Worm (Caenorhabditis elegans) whole organism, L1 larva: Measurements from ENCODE around the gene fbxb-15.

ENCODE experiments used
- C04F5.9 ChIP-seq: sonication (generic microtip); optimal IDR thresholded peaks from 2 replicates; lab custom pipeline; 2016; ENCODE audit warnings: missing genetic modification characterization, missing compliant biosample characterization
- C34B4.2 ChIP-seq: sonication (generic microtip); optimal IDR thresholded peaks from 2 replicates; lab custom pipeline; 2017; ENCODE audit warnings: mild to moderate bottlenecking, missing genetic modification characterization, missing compliant biosample characterization
- F16B12.6 ChIP-seq: fragments of 150-350 bp; optimal IDR thresholded peaks from 2 replicates; lab custom pipeline; 2014; ENCODE audit warnings: missing biosample characterization, missing genetic modification characterization
- alr-1 ChIP-seq: fragments of 200-800 bp; sonication (Bioruptor generic); optimal IDR thresholded peaks from 2 replicates; lab custom pipeline; 2018; ENCODE audit warnings: borderline replicate concordance, mild to moderate bottlenecking, missing genetic modification characterization, missing compliant biosample characterization
- ama-1 ChIP-seq: fragments of 150-350 bp; optimal IDR thresholded peaks from 2 replicates; lab custom pipeline; 2014
- ces-1 ChIP-seq: fragments of 150-350 bp; optimal IDR thresholded peaks from 2 replicates; lab custom pipeline; 2014; ENCODE audit warnings: missing biosample characterization, missing genetic modification reagents, missing genetic modification characterization
- efl-1 ChIP-seq, 4 experiments: fragments of 150-350 bp; optimal IDR thresholded peaks in 3 of 4; peaks in 1 of 4; 1 replicate in 1 of 4; 2 replicates in 3 of 4; lab custom pipeline; 2014; ENCODE audit warnings: missing biosample characterization in 2 of 4, missing genetic modification characterization in 2 of 4, missing genetic modification reagents in 2 of 4
- efl-3 ChIP-seq: fragments of 200-800 bp; sonication (Bioruptor generic); optimal IDR thresholded peaks from 2 replicates; lab custom pipeline; 2018; ENCODE audit warnings: mild to moderate bottlenecking, missing genetic modification characterization, missing compliant biosample characterization
- egl-13 ChIP-seq: sonication (generic microtip); optimal IDR thresholded peaks from 2 replicates; lab custom pipeline; 2016; ENCODE audit warnings: missing genotype, missing genetic modification reagents, missing genetic modification characterization, missing compliant biosample characterization
- elt-2 ChIP-seq: sonication (generic microtip); optimal IDR thresholded peaks from 2 replicates; lab custom pipeline; 2016; ENCODE audit warnings: missing genetic modification characterization, mild to moderate bottlenecking, inconsistent platforms, missing compliant biosample characterization, missing genetic modification reagents
- ets-5 ChIP-seq: fragments of 200-800 bp; sonication (Bioruptor generic); IDR thresholded peaks from 2 replicates; pipeline ENCODE4 v1.3.6; 2022; ENCODE audit warnings: missing genetic modification characterization, missing compliant biosample characterization
- fkh-10 ChIP-seq: sonication (generic microtip); optimal IDR thresholded peaks from 2 replicates; lab custom pipeline; 2017; ENCODE audit warnings: missing biosample characterization, missing genetic modification reagents, missing genetic modification characterization
- fkh-4 ChIP-seq: sonication (generic microtip); optimal IDR thresholded peaks from 2 replicates; lab custom pipeline; 2016; ENCODE audit warnings: missing compliant biosample characterization, missing genetic modification characterization, borderline replicate concordance
- fkh-8 ChIP-seq: sonication (generic microtip); optimal IDR thresholded peaks from 2 replicates; lab custom pipeline; 2016; ENCODE audit warnings: mild to moderate bottlenecking, missing genetic modification characterization, missing compliant biosample characterization
- grh-1 ChIP-seq: fragments of 200-800 bp; sonication (Bioruptor generic); IDR thresholded peaks from 2 replicates; pipeline ENCODE4 v1.3.6; 2022; ENCODE audit warnings: missing genetic modification reagents, missing genetic modification characterization, missing compliant biosample characterization
- hlh-17 ChIP-seq: fragments of 200-800 bp; sonication (Bioruptor generic); optimal IDR thresholded peaks from 2 replicates; lab custom pipeline; 2018; ENCODE audit warnings: missing genetic modification characterization, mild to moderate bottlenecking, missing compliant biosample characterization, moderate library complexity, borderline replicate concordance
- hpl-2 ChIP-seq: fragments of 150-350 bp; optimal IDR thresholded peaks from 2 replicates; lab custom pipeline; 2014; ENCODE audit warnings: missing biosample characterization, missing genetic modification reagents, missing genetic modification characterization
- irx-1 ChIP-seq: sonication (generic microtip); optimal IDR thresholded peaks from 2 replicates; lab custom pipeline; 2016; ENCODE audit warnings: missing genetic modification characterization, missing compliant biosample characterization
- isw-1 ChIP-seq: fragments of 200-800 bp; sonication (Bioruptor generic); IDR thresholded peaks from 2 replicates; pipeline ENCODE4 v1.3.6; 2022; ENCODE audit warnings: missing genetic modification characterization, missing compliant biosample characterization
- lin-15B ChIP-seq: fragments of 150-350 bp; sonication (generic microtip); optimal IDR thresholded peaks from 3 replicates; lab custom pipeline; 2014; ENCODE audit warnings: missing biosample characterization, missing genetic modification characterization
- mef-2 ChIP-seq: fragments of 150-350 bp; optimal IDR thresholded peaks from 2 replicates; lab custom pipeline; 2014; ENCODE audit warnings: missing biosample characterization, missing genetic modification characterization
- nhr-20 ChIP-seq: sonication (generic microtip); optimal IDR thresholded peaks from 2 replicates; lab custom pipeline; 2016; ENCODE audit warnings: mild to moderate bottlenecking, missing genetic modification characterization, missing compliant biosample characterization
- nhr-237 ChIP-seq: fragments of 150-350 bp; optimal IDR thresholded peaks from 2 replicates; lab custom pipeline; 2014; ENCODE audit warnings: missing biosample characterization, missing genetic modification characterization
- nhr-28 ChIP-seq: fragments of 150-350 bp; optimal IDR thresholded peaks from 2 replicates; lab custom pipeline; 2014; ENCODE audit warnings: missing biosample characterization, missing genetic modification characterization
- nhr-71 ChIP-seq: sonication (generic microtip); optimal IDR thresholded peaks from 2 replicates; lab custom pipeline; 2016; ENCODE audit warnings: mild to moderate bottlenecking, missing genetic modification characterization, moderate library complexity, missing compliant biosample characterization
- nhr-85 ChIP-seq: sonication (generic microtip); peaks from one replicate; lab custom pipeline; 2016; ENCODE audit warnings: missing genetic modification characterization, inconsistent platforms, missing compliant biosample characterization
- pag-3 ChIP-seq: sonication (generic microtip); optimal IDR thresholded peaks from 2 replicates; lab custom pipeline; 2017; ENCODE audit warnings: missing genetic modification characterization, mild to moderate bottlenecking, missing compliant biosample characterization, antibody characterized with exemption, borderline replicate concordance; ENCODE audit not compliant: insufficient read depth
- pqm-1 ChIP-seq: sonication (generic microtip); optimal IDR thresholded peaks from 3 replicates; lab custom pipeline; 2017; ENCODE audit warnings: missing biosample characterization, missing genetic modification characterization
- rnt-1 ChIP-seq: sonication (generic microtip); optimal IDR thresholded peaks from 2 replicates; lab custom pipeline; 2016; ENCODE audit warnings: mild to moderate bottlenecking, missing genetic modification characterization, moderate library complexity, missing compliant biosample characterization
- skn-1 ChIP-seq: fragments of 150-350 bp; optimal IDR thresholded peaks from 2 replicates; lab custom pipeline; 2014; ENCODE audit warnings: missing biosample characterization, missing genetic modification characterization
- snpc-4 ChIP-seq: fragments of 150-350 bp; optimal IDR thresholded peaks from 2 replicates; lab custom pipeline; 2014; ENCODE audit warnings: missing biosample characterization, missing genetic modification characterization
- swsn-7 ChIP-seq: sonication (generic microtip); optimal IDR thresholded peaks from 2 replicates; lab custom pipeline; 2016; ENCODE audit warnings: missing genetic modification characterization, missing compliant biosample characterization
- vab-15 ChIP-seq: sonication (generic microtip); optimal IDR thresholded peaks from 2 replicates; lab custom pipeline; 2017; ENCODE audit warnings: missing genotype, mild to moderate bottlenecking, missing genetic modification characterization, missing compliant biosample characterization

Gene fbxb-15

ce11 chrII:1679081-1679480, 25.8 kb upstream of the fbxb-15 start, which contains the start of gene irld-36:
TSS of gene irld-36 (plus strand) at chrII:1679381.
- TF ChIP-seq nhr-237 (tag; lab: Kevin White, UChicago): no peak
- no peak for TF ChIP-seq pag-3 (tag; lab: Kevin White, UChicago)
- no peak for TF ChIP-seq nhr-20
- TF ChIP-seq snpc-4: no peak
- TF ChIP-seq rnt-1 (tag; lab: Kevin White, UChicago): no peak
- TF ChIP-seq C34B4.2: no peak
- no peak for TF ChIP-seq ets-5 (GFP tag; lab: Robert Waterston, UW)
- no peak for TF ChIP-seq C04F5.9 (tag; lab: Kevin White, UChicago)
- no peak for TF ChIP-seq lin-15B (tag; lab: Kevin White, UChicago)
- no peak for TF ChIP-seq ces-1 (GFP tag; lab: Kevin White, UChicago)
- TF ChIP-seq ama-1 (lab: Kevin White, UChicago): no peak
- TF ChIP-seq fkh-10 (GFP tag; lab: Kevin White, UChicago): no peak
- no peak for TF ChIP-seq pqm-1 (tag; lab: Kevin White, UChicago)
- no peak for TF ChIP-seq alr-1 (tag; lab: Kevin White, UChicago)
- TF ChIP-seq nhr-71 (tag; lab: Kevin White, UChicago): no peak
- TF ChIP-seq isw-1 (GFP tag; lab: Robert Waterston, UW): no peak

DNA sequence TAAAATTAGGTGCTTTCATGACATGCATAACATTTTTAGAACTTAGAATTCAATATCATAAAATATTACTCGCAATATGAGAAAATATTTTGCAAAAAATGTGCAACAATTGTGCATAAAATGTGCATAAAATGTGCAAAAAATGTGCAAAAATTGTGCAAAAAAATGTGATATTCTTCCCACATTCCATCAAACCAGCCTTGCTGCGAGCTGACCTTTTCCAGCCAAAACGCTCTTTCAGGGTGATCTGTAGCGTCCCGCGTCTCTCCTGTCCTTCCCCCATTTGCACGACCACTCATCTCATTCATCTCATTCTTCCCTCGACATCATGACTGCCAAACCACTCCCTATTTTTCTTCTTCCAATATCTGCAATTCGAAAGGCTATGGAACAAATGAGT, 22.8 kb upstream of the fbxb-15 start, which contains the start of gene fbxb-17:
Gene fbxb-17, plus strand, starts transcription at position 301 of the 400 bp plus-strand sequence.
- TF ChIP-seq vab-15 (tag; lab: Kevin White, UChicago) (no peak), fkh-8 (tag; lab: Kevin White, UChicago) (no peak), hlh-17 (GFP tag; lab: Kevin White, UChicago) (no peak), nhr-85 (tag; lab: Kevin White, UChicago) (no peak), grh-1 (GFP tag; lab: Robert Waterston, UW) (no peak), nhr-20 (no peak), irx-1 (tag; lab: Kevin White, UChicago) (no peak)
- TF ChIP-seq, all 84 proteins: peak for 0

- no peak for TF ChIP-seq ama-1 (lab: Kevin White, UChicago)
- no peak for TF ChIP-seq swsn-7 (tag; lab: Kevin White, UChicago)
- TF ChIP-seq egl-13 (tag; lab: Kevin White, UChicago): no peak
- no peak for TF ChIP-seq fkh-4
- no peak for TF ChIP-seq F16B12.6
- TF ChIP-seq nhr-28 (tag; lab: Kevin White, UChicago): no peak
- TF ChIP-seq skn-1 (tag; lab: Kevin White, UChicago): no peak
- TF ChIP-seq efl-3 (GFP tag; lab: Kevin White, UChicago): no peak
- TF ChIP-seq hpl-2: no peak
- no peak for TF ChIP-seq nhr-71 (tag; lab: Kevin White, UChicago)
Observed at ce11 chrII:1672673-1673072, 19.4 kb upstream of the fbxb-15 start.

- TF ChIP-seq efl-1 (optimal IDR thresholded peaks at IDR 0.05; lab: Kevin White, UChicago) (no peak), efl-1 (GFP tag; optimal IDR thresholded peaks at IDR 0.05 in 1 of 2; lab: Kevin White, UChicago) (peak in 1 of 2 experiments; percentile 23), mef-2 (no peak)
Observed at ce11 chrII:1670985-1671384, 17.7 kb upstream of the fbxb-15 start.

- no peak for TF ChIP-seq efl-1 (optimal IDR thresholded peaks at IDR 0.05; lab: Kevin White, UChicago)
- no peak for TF ChIP-seq efl-1 (GFP tag; optimal IDR thresholded peaks at IDR 0.05 in 1 of 2; lab: Kevin White, UChicago)
- no peak for TF ChIP-seq grh-1 (GFP tag; lab: Robert Waterston, UW)
- no peak for TF ChIP-seq nhr-237 (tag; lab: Kevin White, UChicago)
- TF ChIP-seq elt-2 (tag; lab: Kevin White, UChicago): peak; percentile 77
- TF ChIP-seq, all 84 proteins: peak for 1
Observed at ce11 chrII:1670260-1670879, 17.1 kb upstream of the fbxb-15 start, which contains the start of gene nhx-6. TSS of gene nhx-6 (plus strand) at chrII:1670829.
